Fruit fly (Drosophila melanogaster) whole organism, embryonic: ENCODE results near the gene Max.

Source experiments
- Adf1 ChIP-seq: fragments of 200-800 bp; sonication (Bioruptor generic); IDR thresholded peaks from 2 replicates; pipeline ENCODE4 v1.3.6; 2022; ENCODE audit warnings: missing biosample characterization, missing genetic modification characterization
- Atf-2 ChIP-seq: fragments of 200-800 bp; sonication (Bioruptor generic); optimal IDR thresholded peaks from 2 replicates; lab custom pipeline; 2016; ENCODE audit warnings: missing biosample characterization, missing genetic modification characterization
- BtbVII ChIP-seq: fragments of 200-800 bp; sonication (Bioruptor generic); optimal IDR thresholded peaks from 3 replicates; lab custom pipeline; 2017; ENCODE audit warnings: missing biosample characterization, mild to moderate bottlenecking, missing genetic modification characterization
- CG10321 ChIP-seq: fragments of 200-800 bp; sonication (Bioruptor generic); IDR thresholded peaks from 2 replicates; pipeline ENCODE4 v1.3.6; 2022; ENCODE audit warnings: missing biosample characterization, missing genetic modification characterization
- CG10543 ChIP-seq: fragments of 200-800 bp; sonication (Bioruptor generic); optimal IDR thresholded peaks from 3 replicates; lab custom pipeline; 2017; ENCODE audit warnings: missing biosample characterization, mild to moderate bottlenecking, missing genetic modification characterization, moderate library complexity
- CG11085 ChIP-seq: fragments of 200-800 bp; sonication (Bioruptor generic); IDR thresholded peaks from 2 replicates; pipeline ENCODE4 v1.3.6; 2022; ENCODE audit warnings: missing biosample characterization, missing genetic modification characterization
- CG11093 ChIP-seq: fragments of 200-800 bp; sonication (Bioruptor generic); IDR thresholded peaks from 3 replicates; pipeline ENCODE4 v1.3.6; 2022; ENCODE audit warnings: missing biosample characterization, missing genetic modification characterization
- CG11696 ChIP-seq: fragments of 200-800 bp; sonication (Bioruptor generic); IDR thresholded peaks from 2 replicates; pipeline ENCODE4 v1.3.6; 2022; ENCODE audit warnings: missing biosample characterization, missing genetic modification characterization
- CG12744 ChIP-seq: fragments of 200-800 bp; sonication (Bioruptor generic); optimal IDR thresholded peaks from 2 replicates; lab custom pipeline; 2016; ENCODE audit warnings: missing biosample characterization, missing genetic modification characterization
- CG12769 ChIP-seq: fragments of 200-800 bp; sonication (Bioruptor generic); optimal IDR thresholded peaks from 2 replicates; lab custom pipeline; 2019; ENCODE audit warnings: missing biosample characterization, mild to moderate bottlenecking, missing genetic modification characterization, moderate library complexity
- CG15514 ChIP-seq: fragments of 200-800 bp; sonication (Bioruptor generic); optimal IDR thresholded peaks from 3 replicates; lab custom pipeline; 2017; ENCODE audit warnings: missing biosample characterization, missing genetic modification characterization, mild to moderate bottlenecking, moderate library complexity, missing genetic modification reagents
- CG15601 ChIP-seq: fragments of 200-800 bp; sonication (Bioruptor generic); optimal IDR thresholded peaks from 3 replicates; lab custom pipeline; 2019; ENCODE audit warnings: missing biosample characterization, mild to moderate bottlenecking, missing genetic modification characterization, moderate library complexity
- CG30431 ChIP-seq: fragments of 200-800 bp; sonication (Bioruptor generic); optimal IDR thresholded peaks from 2 replicates; lab custom pipeline; 2017; ENCODE audit warnings: missing biosample characterization, missing genetic modification characterization
- CG33557 ChIP-seq: fragments of 200-800 bp; sonication (Bioruptor generic); optimal IDR thresholded peaks from 2 replicates; lab custom pipeline; 2019; ENCODE audit warnings: missing biosample characterization, mild to moderate bottlenecking, missing genetic modification characterization, moderate library complexity
- CG4328 ChIP-seq: fragments of 200-800 bp; sonication (Bioruptor generic); optimal IDR thresholded peaks from 3 replicates; lab custom pipeline; 2017; ENCODE audit warnings: missing biosample characterization, missing genetic modification reagents, missing genetic modification characterization
- CG4424 ChIP-seq: fragments of 200-800 bp; sonication (Bioruptor generic); optimal IDR thresholded peaks from 3 replicates; lab custom pipeline; 2016; ENCODE audit warnings: missing biosample characterization, missing genetic modification characterization
- CG4820 ChIP-seq: fragments of 200-800 bp; sonication (Bioruptor generic); optimal IDR thresholded peaks from 3 replicates; lab custom pipeline; 2016; ENCODE audit warnings: missing biosample characterization, missing genetic modification characterization
- CG7786 ChIP-seq: fragments of 200-800 bp; sonication (Bioruptor generic); optimal IDR thresholded peaks from 2 replicates; lab custom pipeline; 2016; ENCODE audit warnings: missing biosample characterization, missing genetic modification characterization
- CG7839 ChIP-seq: fragments of 200-800 bp; sonication (Bioruptor generic); optimal IDR thresholded peaks from 3 replicates; lab custom pipeline; 2018; ENCODE audit warnings: missing biosample characterization, mild to moderate bottlenecking, missing genetic modification characterization, moderate library complexity
- CG7928 ChIP-seq: fragments of 200-800 bp; sonication (Bioruptor generic); optimal IDR thresholded peaks from 2 replicates; lab custom pipeline; 2017; ENCODE audit warnings: missing biosample characterization, mild to moderate bottlenecking, missing genetic modification characterization
- CG8281 ChIP-seq: fragments of 200-800 bp; sonication (Bioruptor generic); optimal IDR thresholded peaks from 2 replicates; lab custom pipeline; 2018; ENCODE audit warnings: missing biosample characterization, mild to moderate bottlenecking, missing genetic modification characterization, moderate library complexity
- CG9437 ChIP-seq: fragments of 200-800 bp; sonication (Bioruptor generic); optimal IDR thresholded peaks from 2 replicates; lab custom pipeline; 2018; ENCODE audit warnings: missing biosample characterization, mild to moderate bottlenecking, missing genetic modification characterization
- Dip3 ChIP-seq: fragments of 200-800 bp; sonication (Bioruptor generic); optimal IDR thresholded peaks from 3 replicates; lab custom pipeline; 2016; ENCODE audit warnings: missing biosample characterization, missing genetic modification characterization
- GATAe ChIP-seq: fragments of 200-800 bp; sonication (Bioruptor generic); conservative IDR thresholded peaks from 2 replicates; pipeline ENCODE4 v1.3.6; 2022; ENCODE audit warnings: missing biosample characterization, missing genetic modification characterization
- HmgZ ChIP-seq: fragments of 200-800 bp; sonication (Bioruptor generic); optimal IDR thresholded peaks from 2 replicates; lab custom pipeline; 2018; ENCODE audit warnings: missing biosample characterization, mild to moderate bottlenecking, missing genetic modification characterization
- Max ChIP-seq: fragments of 200-800 bp; sonication (Bioruptor generic); optimal IDR thresholded peaks from 2 replicates; lab custom pipeline; 2016; ENCODE audit warnings: missing biosample characterization, mild to moderate bottlenecking, missing genetic modification characterization
- NC2β ChIP-seq: fragments of 200-800 bp; sonication (Bioruptor generic); optimal IDR thresholded peaks from 2 replicates; lab custom pipeline; 2016; ENCODE audit warnings: missing biosample characterization, missing genetic modification characterization
- NFAT ChIP-seq: fragments of 200-800 bp; sonication (Bioruptor generic); IDR thresholded peaks from 2 replicates; pipeline ENCODE4 v1.3.6; 2022; ENCODE audit warnings: missing biosample characterization, missing genetic modification characterization
- Oli ChIP-seq: fragments of 200-800 bp; sonication (Bioruptor generic); optimal IDR thresholded peaks from 2 replicates; lab custom pipeline; 2018; ENCODE audit warnings: missing biosample characterization, mild to moderate bottlenecking, missing genetic modification characterization, moderate library complexity
- Optix ChIP-seq: fragments of 200-800 bp; sonication (Bioruptor generic); IDR thresholded peaks from 3 replicates; pipeline ENCODE4 v1.3.6; 2022; ENCODE audit warnings: missing biosample characterization, missing genetic modification characterization
- Poxn ChIP-seq: fragments of 200-800 bp; sonication (Bioruptor generic); IDR thresholded peaks from 2 replicates; pipeline ENCODE4 v1.3.6; 2022; ENCODE audit warnings: missing biosample characterization, missing genetic modification characterization
- abd-A ChIP-seq: fragments of 200-800 bp; sonication (Bioruptor generic); optimal IDR thresholded peaks from 3 replicates; lab custom pipeline; 2019; ENCODE audit warnings: missing biosample characterization, mild to moderate bottlenecking, missing genetic modification characterization, moderate library complexity
- aop ChIP-seq: fragments of 200-800 bp; sonication (Bioruptor generic); IDR thresholded peaks from 2 replicates; pipeline ENCODE4 v1.3.6; 2022; ENCODE audit warnings: missing biosample characterization, missing genetic modification characterization
- ap ChIP-seq: fragments of 200-800 bp; sonication (Bioruptor generic); IDR thresholded peaks from 2 replicates; pipeline ENCODE4 v1.3.6; 2022; ENCODE audit warnings: missing biosample characterization, missing genetic modification characterization
- ara ChIP-seq: fragments of 200-800 bp; sonication (Bioruptor generic); IDR thresholded peaks from 2 replicates; pipeline ENCODE4 v1.3.6; 2022; ENCODE audit warnings: missing biosample characterization, missing genetic modification characterization
- bcd ChIP-seq: fragments of 200-800 bp; sonication (Bioruptor generic); optimal IDR thresholded peaks from 2 replicates; lab custom pipeline; 2017; ENCODE audit warnings: missing biosample characterization, mild to moderate bottlenecking, missing genetic modification characterization
- chinmo ChIP-seq: fragments of 200-800 bp; sonication (Bioruptor generic); IDR thresholded peaks from 4 replicates; pipeline ENCODE4 v1.3.6; 2022; ENCODE audit warnings: missing biosample characterization, missing genetic modification characterization; ENCODE audit not compliant: partially characterized antibody
- chn ChIP-seq: fragments of 200-800 bp; sonication (Bioruptor generic); optimal IDR thresholded peaks from 2 replicates; lab custom pipeline; 2016; ENCODE audit warnings: missing biosample characterization, missing genetic modification characterization
- corto ChIP-seq: fragments of 200-800 bp; sonication (Bioruptor generic); optimal IDR thresholded peaks from 2 replicates; lab custom pipeline; 2016; ENCODE audit warnings: missing biosample characterization, mild to moderate bottlenecking, missing genetic modification characterization, moderate library complexity
- dmrt99B ChIP-seq: fragments of 200-800 bp; sonication (Bioruptor generic); optimal IDR thresholded peaks from 2 replicates; lab custom pipeline; 2018; ENCODE audit warnings: missing biosample characterization, mild to moderate bottlenecking, missing genetic modification characterization, moderate library complexity
- jigr1 ChIP-seq: fragments of 200-800 bp; sonication (Bioruptor generic); IDR thresholded peaks from 3 replicates; pipeline ENCODE4 v1.3.6; 2022; ENCODE audit warnings: missing biosample characterization, missing genetic modification characterization
- jing ChIP-seq: fragments of 200-800 bp; sonication (Bioruptor generic); optimal IDR thresholded peaks from 2 replicates; lab custom pipeline; 2018; ENCODE audit warnings: missing biosample characterization, mild to moderate bottlenecking, missing genetic modification characterization
- lmd ChIP-seq: fragments of 200-800 bp; sonication (Bioruptor generic); IDR thresholded peaks from 2 replicates; pipeline ENCODE4 v1.3.6; 2022; ENCODE audit warnings: missing biosample characterization, missing genetic modification characterization
- mld ChIP-seq: fragments of 200-800 bp; sonication (Bioruptor generic); IDR thresholded peaks from 3 replicates; pipeline ENCODE4 v1.3.6; 2022; ENCODE audit warnings: missing biosample characterization, missing genetic modification characterization; ENCODE audit not compliant: partially characterized antibody
- nerfin-2 ChIP-seq: fragments of 200-800 bp; sonication (Bioruptor generic); IDR thresholded peaks from 2 replicates; pipeline ENCODE4 v1.3.6; 2022; ENCODE audit warnings: missing biosample characterization, missing genetic modification characterization; ENCODE audit not compliant: partially characterized antibody
- odd ChIP-seq: fragments of 200-800 bp; sonication (Bioruptor generic); optimal IDR thresholded peaks from 2 replicates; lab custom pipeline; 2017; ENCODE audit warnings: missing biosample characterization, mild to moderate bottlenecking, missing genetic modification characterization
- otp ChIP-seq: fragments of 200-800 bp; sonication (Bioruptor generic); IDR thresholded peaks from 3 replicates; pipeline ENCODE4, ENCODE4 v1.3.6; 2022; ENCODE audit warnings: missing biosample characterization, missing genetic modification characterization
- rib ChIP-seq: fragments of 200-800 bp; sonication (Bioruptor generic); IDR thresholded peaks from 2 replicates; pipeline ENCODE4 v1.3.6; 2022; ENCODE audit warnings: missing biosample characterization, missing genetic modification characterization
- vnd ChIP-seq: fragments of 200-800 bp; sonication (Bioruptor generic); IDR thresholded peaks from 3 replicates; pipeline ENCODE4 v1.3.6; 2022; ENCODE audit warnings: missing biosample characterization, missing genetic modification characterization; ENCODE audit not compliant: partially characterized antibody
- zen ChIP-seq: fragments of 200-800 bp; sonication (Bioruptor generic); optimal IDR thresholded peaks from 3 replicates; lab custom pipeline; 2018; ENCODE audit warnings: missing biosample characterization, mild to moderate bottlenecking, missing genetic modification characterization, moderate library complexity

Max gene

dm6 chr3L:19268720-19269401 lies 4.9 kb upstream of the Max start, which contains the start of the genes Aldh7A1 and CG14085 (continued):
- TF ChIP-seq HmgZ (tag; lab: Kevin White, UChicago) (peak; percentile 72), Adf1 (GFP tag; lab: Robert Waterston, UW) (no peak; the same call in 1 of the 2 replicates), bcd (GFP tag; lab: Kevin White, UChicago) (no peak), CG7839 (tag; lab: Kevin White, UChicago) (no peak), CG15514 (peak; percentile 31), Optix (GFP tag; lab: Robert Waterston, UW) (no peak), chinmo (GFP tag; lab: Robert Waterston, UW) (peak; percentile 92; the same call in 3 of the 4 replicates), CG9437 (no peak), CG15601 (tag; lab: Kevin White, UChicago) (peak; percentile 98), CG10543 (GFP tag; lab: Kevin White, UChicago) (peak; percentile 72), CG12744 (GFP tag; lab: Kevin White, UChicago) (no peak), NC2β (GFP tag; lab: Kevin White, UChicago) (no peak), CG11085 (GFP tag; lab: Robert Waterston, UW) (no peak), chn (GFP tag; lab: Kevin White, UChicago) (no peak), nerfin-2 (GFP tag; lab: Robert Waterston, UW) (no peak), odd (GFP tag; lab: Kevin White, UChicago) (no peak), Dip3 (GFP tag; lab: Kevin White, UChicago) (no peak), CG4424 (GFP tag; lab: Kevin White, UChicago) (no peak), Atf-2 (GFP tag; lab: Kevin White, UChicago) (no peak), CG30431 (no peak), CG4328 (no peak), CG7786 (GFP tag; lab: Kevin White, UChicago) (no peak), CG33557 (no peak), CG4820 (GFP tag; lab: Kevin White, UChicago) (no peak), otp (no peak), corto (no peak), CG12769 (no peak), BtbVII (GFP tag; lab: Kevin White, UChicago) (no peak), vnd (GFP tag; lab: Robert Waterston, UW) (0 out of 3 replicates have a peak, but pooled peaks have one; percentile 38), ara (no peak), CG7928 (GFP tag; lab: Kevin White, UChicago) (no peak), CG10321 (GFP tag; lab: Robert Waterston, UW) (no peak), aop (no peak), lmd (GFP tag; lab: Robert Waterston, UW) (no peak), Poxn (GFP tag; lab: Robert Waterston, UW) (no peak), mld (no peak), zen (tag; lab: Kevin White, UChicago) (no peak), CG11696 (GFP tag; lab: Robert Waterston, UW) (no peak), NFAT (GFP tag; lab: Robert Waterston, UW) (peak; percentile 57; the same call in 1 of the 2 replicates), rib (peak; percentile 62; the same call in 1 of the 2 replicates), CG8281 (tag; lab: Kevin White, UChicago) (peak; percentile 99), abd-A (tag; lab: Kevin White, UChicago) (no peak), jigr1 (GFP tag; lab: Robert Waterston, UW) (no peak), Max (peak; percentile 34), Oli (tag; lab: Kevin White, UChicago) (no peak), ap (no peak), jing (GFP tag; lab: Kevin White, UChicago) (no peak), CG11093 (GFP tag; lab: Robert Waterston, UW) (no peak), dmrt99B (no peak), GATAe (GFP tag; lab: Robert Waterston, UW) (peak; percentile 95)
